Fruit fly (Drosophila melanogaster) whole organism, adult: ENCODE data around the gene Ugt36A1.

Experiments used
- CG11617 ChIP-seq: fragments of 200-800 bp; sonication (Bioruptor generic); optimal IDR thresholded peaks from 2 replicates; lab custom pipeline; 2017; ENCODE audit warnings: mild to moderate bottlenecking, missing biosample characterization, missing genetic modification reagents, missing genetic modification characterization
- CG12768 ChIP-seq: fragments of 200-800 bp; sonication (Bioruptor generic); optimal IDR thresholded peaks from 2 replicates; lab custom pipeline; 2017; ENCODE audit warnings: missing biosample characterization, missing genetic modification characterization, mild to moderate bottlenecking, moderate library complexity, missing genetic modification reagents
- CG1620 ChIP-seq: fragments of 200-800 bp; sonication (Bioruptor generic); optimal IDR thresholded peaks from 2 replicates; lab custom pipeline; 2016; ENCODE audit warnings: missing biosample characterization, missing genetic modification characterization
- CG5204 ChIP-seq: fragments of 200-800 bp; sonication (Bioruptor generic); optimal IDR thresholded peaks from 2 replicates; lab custom pipeline; 2016; ENCODE audit warnings: missing biosample characterization, missing genetic modification characterization
- CG7101 ChIP-seq: fragments of 200-800 bp; sonication (Bioruptor generic); optimal IDR thresholded peaks from 2 replicates; lab custom pipeline; 2018; ENCODE audit warnings: missing biosample characterization, mild to moderate bottlenecking, missing genetic modification characterization, moderate library complexity
- Crg-1 ChIP-seq: fragments of 200-800 bp; sonication (Bioruptor generic); optimal IDR thresholded peaks from 2 replicates; lab custom pipeline; 2016; ENCODE audit warnings: missing biosample characterization, missing genetic modification characterization
- bab1 ChIP-seq: fragments of 200-800 bp; sonication (Bioruptor generic); optimal IDR thresholded peaks from 3 replicates; lab custom pipeline; 2019; ENCODE audit warnings: missing biosample characterization, mild to moderate bottlenecking, missing genetic modification characterization, moderate library complexity
- cic ChIP-seq: fragments of 200-800 bp; sonication (Bioruptor generic); optimal IDR thresholded peaks from 2 replicates; lab custom pipeline; 2017; ENCODE audit warnings: missing biosample characterization, mild to moderate bottlenecking, missing genetic modification characterization, moderate library complexity
- cnc ChIP-seq, 2 experiments: fragments of >200 bp; optimal IDR thresholded peaks; 2 replicates each; lab custom pipeline; 2017
- kay ChIP-seq: fragments of 200-800 bp; sonication (Bioruptor generic); peaks from one replicate; lab custom pipeline; 2016; ENCODE audit warnings: missing biosample characterization, missing genetic modification characterization, borderline replicate concordance
- ovo ChIP-seq: fragments of 200-800 bp; sonication (Bioruptor generic); optimal IDR thresholded peaks from 2 replicates; lab custom pipeline; 2016; ENCODE audit warnings: missing biosample characterization, missing genetic modification characterization
- pad ChIP-seq: fragments of 200-800 bp; sonication (Bioruptor generic); optimal IDR thresholded peaks from 3 replicates; lab custom pipeline; 2017; ENCODE audit warnings: missing biosample characterization, missing genetic modification characterization, mild to moderate bottlenecking, moderate library complexity, missing genetic modification reagents

DNA sequence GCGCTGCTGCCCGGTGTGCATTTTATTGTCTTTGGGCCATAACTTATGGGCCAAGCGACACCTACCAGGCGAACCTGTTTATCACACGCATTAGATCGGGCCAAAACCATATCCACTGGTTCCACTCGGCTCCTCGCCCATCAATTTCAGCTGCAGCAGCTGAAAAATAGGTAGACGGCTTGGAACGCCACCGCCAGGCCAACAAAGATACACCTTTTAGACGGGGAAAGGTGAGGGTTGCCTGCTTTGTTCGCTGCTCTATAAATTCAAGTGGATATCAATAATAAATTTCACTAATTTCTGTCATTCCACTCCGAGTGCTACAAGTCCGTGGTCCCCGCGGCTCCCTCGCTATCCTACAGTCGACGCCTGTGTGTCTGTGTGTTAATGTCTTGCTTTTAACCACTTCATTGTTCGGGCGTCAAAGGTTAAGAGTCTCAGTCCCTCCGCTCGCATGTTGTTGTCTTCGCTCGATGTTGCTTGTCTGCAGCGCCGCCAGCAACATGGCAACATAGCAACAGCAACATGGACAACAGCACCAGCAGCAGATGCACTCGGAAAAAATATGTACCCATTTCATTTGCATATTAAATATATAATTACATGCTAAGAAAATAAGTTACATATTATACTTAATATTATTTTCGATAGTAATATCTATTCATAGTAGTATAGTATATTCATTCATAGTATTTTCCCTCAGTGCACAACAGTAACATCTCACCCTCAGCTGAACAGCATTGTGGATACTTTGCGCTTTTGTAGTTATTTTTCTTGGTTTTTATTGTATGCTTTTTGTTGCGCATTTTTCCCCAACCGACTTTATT is 30.8 kb upstream of the Ugt36A1 start:
- no peak for TF ChIP-seq CG1620 (GFP tag; lab: Kevin White, UChicago)
- no peak for TF ChIP-seq CG7101
- no peak for TF ChIP-seq bab1
- TF ChIP-seq CG11617 (GFP tag; lab: Kevin White, UChicago) = no peak
- TF ChIP-seq cic (GFP tag; lab: Kevin White, UChicago) = no peak
- no peak for TF ChIP-seq Crg-1 (GFP tag; lab: Kevin White, UChicago)
- no peak for TF ChIP-seq kay
- no peak for TF ChIP-seq ovo (GFP tag; lab: Kevin White, UChicago)
- TF ChIP-seq CG5204 (GFP tag; lab: Kevin White, UChicago) = no peak
- no peak for TF ChIP-seq cnc (optimal IDR thresholded peaks at IDR 0.05; lab: Kevin White, UChicago)
- TF ChIP-seq CG12768 (GFP tag; lab: Kevin White, UChicago) = no peak
- no peak for TF ChIP-seq pad (GFP tag; lab: Kevin White, UChicago)
